Fruit fly (Drosophila melanogaster): ENCODE data around the gene CG14313.

DNA sequence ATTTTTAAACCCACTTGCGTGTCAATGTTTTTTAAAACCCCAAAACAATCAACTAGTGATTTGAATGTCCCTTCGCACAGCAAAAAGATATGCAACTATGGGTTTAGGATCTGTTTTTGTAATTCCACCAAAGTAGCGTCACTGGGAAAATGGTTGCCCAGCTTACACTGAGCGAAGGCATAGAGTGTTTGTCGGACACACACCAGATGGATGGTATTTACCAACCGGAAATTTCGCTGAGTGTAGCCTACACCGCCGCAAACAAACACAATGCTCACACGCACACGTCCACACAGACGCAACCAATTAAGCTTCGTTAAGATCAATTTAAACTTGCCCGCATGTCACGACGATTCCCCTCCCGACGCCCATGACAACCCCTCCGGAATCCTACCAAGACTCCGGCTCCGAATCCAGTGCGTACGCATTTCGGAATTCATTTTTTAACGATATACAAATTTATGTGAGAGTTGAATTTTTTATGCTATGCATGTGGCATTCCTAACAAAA, 37.0 kb upstream of the CG14313 start:
- no peak for TF ChIP-seq gl (tag; optimal IDR thresholded peaks at IDR 0.05)
- no peak for TF ChIP-seq CG34367 (tag; optimal IDR thresholded peaks at IDR 0.05)
- no peak for TF ChIP-seq EcR (GFP tag; optimal IDR thresholded peaks at IDR 0.05)
- TF ChIP-seq D1 (tag; optimal IDR thresholded peaks at IDR 0.05) = no peak
- no peak for TF ChIP-seq CG8301 (tag; optimal IDR thresholded peaks at IDR 0.05)
- TF ChIP-seq fd96Ca (GFP tag; IDR thresholded peaks at IDR 0.05) = no peak
- TF ChIP-seq CG10348 (GFP tag; IDR thresholded peaks at IDR 0.05) = no peak
- no peak for TF ChIP-seq Snoo (tag; optimal IDR thresholded peaks at IDR 0.05)
- TF ChIP-seq CG15710 (tag; optimal IDR thresholded peaks at IDR 0.05) = no peak
- peak; percentile 29; the same call in 1 of the 2 replicates for TF ChIP-seq Ets98B (GFP tag; IDR thresholded peaks at IDR 0.05)
- no peak for TF ChIP-seq CG12605 (GFP tag; IDR thresholded peaks at IDR 0.05)
- TF ChIP-seq CG4496 (GFP tag; IDR thresholded peaks at IDR 0.05) = no peak
- TF ChIP-seq CG17806 (tag; optimal IDR thresholded peaks at IDR 0.05) = no peak

Measured in whole organism, pupa.